Worm (Caenorhabditis elegans) whole organism, L4/young adult: Measurements from ENCODE around the gene F25E5.9.

ENCODE experiments used
- W03F9.2 ChIP-seq: fragments of 150-350 bp; optimal IDR thresholded peaks from 2 replicates; lab custom pipeline; 2014; ENCODE audit warnings: missing biosample characterization, missing genetic modification characterization
- dao-5 ChIP-seq: sonication (generic microtip); optimal IDR thresholded peaks from 2 replicates; lab custom pipeline; 2016; ENCODE audit warnings: missing genotype, missing genetic modification characterization, moderate library complexity, missing compliant biosample characterization
- him-1 ChIP-seq: sonication (generic microtip); optimal IDR thresholded peaks from 2 replicates; lab custom pipeline; 2016; ENCODE audit warnings: missing genotype, missing genetic modification reagents, missing genetic modification characterization, missing compliant biosample characterization

DNA sequence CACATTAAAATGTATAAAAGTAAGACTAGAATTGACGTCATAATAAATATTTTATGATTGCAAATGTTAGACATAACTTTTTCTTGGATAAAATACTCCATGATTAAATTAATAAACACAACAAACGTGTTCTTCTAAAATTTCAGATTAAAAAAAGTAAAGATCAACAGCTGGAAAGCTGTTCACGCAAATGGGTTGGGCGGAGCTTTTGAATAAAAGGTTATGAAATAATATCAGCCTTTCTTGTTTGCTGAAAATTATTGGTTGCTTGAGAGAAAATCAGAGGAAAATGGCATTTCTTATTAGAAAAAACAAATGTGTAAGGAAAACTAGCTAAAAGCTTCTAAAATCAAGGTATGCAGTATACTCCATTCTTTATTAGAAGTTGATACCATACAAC lies 50.0 kb downstream of the F25E5.9 start, which contains the start of gene C02H6.3:
- no peak for TF ChIP-seq dao-5
- no peak for TF ChIP-seq him-1 (tag; lab: Kevin White, UChicago)
- TF ChIP-seq W03F9.2 (tag; lab: Kevin White, UChicago): no peak
